Worm (Caenorhabditis elegans) whole organism, L4 larva: ENCODE data around the gene F59B2.15.

Experiments used
- F10B5.3 ChIP-seq: sonication (generic microtip); optimal IDR thresholded peaks from 2 replicates; lab custom pipeline; 2016; ENCODE audit warnings: mild to moderate bottlenecking, missing genetic modification characterization, missing compliant biosample characterization
- F37D6.2 ChIP-seq: sonication (generic microtip); optimal IDR thresholded peaks from 2 replicates; lab custom pipeline; 2016; ENCODE audit warnings: mild to moderate bottlenecking, missing genetic modification characterization, missing compliant biosample characterization
- T20F7.1 ChIP-seq: fragments of 200-800 bp; sonication (Bioruptor generic); optimal IDR thresholded peaks from 2 replicates; lab custom pipeline; 2018; ENCODE audit warnings: mild to moderate bottlenecking, missing genetic modification characterization, missing compliant biosample characterization
- Y75B8A.6 ChIP-seq: fragments of 200-800 bp; sonication (Bioruptor generic); IDR thresholded peaks from 2 replicates; pipeline ENCODE4 v1.3.6; 2022; ENCODE audit warnings: missing genetic modification reagents, missing genetic modification characterization, missing compliant biosample characterization
- ZK337.2 ChIP-seq: fragments of 200-800 bp; sonication (Bioruptor generic); IDR thresholded peaks from 2 replicates; pipeline ENCODE4 v1.3.6; 2022; ENCODE audit warnings: missing genetic modification reagents, missing genetic modification characterization, missing compliant biosample characterization
- aha-1 ChIP-seq: fragments of 150-350 bp; peaks from one replicate; lab custom pipeline; 2014; ENCODE audit warnings: missing biosample characterization, missing genetic modification characterization
- arid-1 ChIP-seq: fragments of 200-800 bp; sonication (Bioruptor generic); conservative IDR thresholded peaks from 2 replicates; pipeline ENCODE4 v1.3.6; 2022; ENCODE audit warnings: missing genetic modification reagents, missing genetic modification characterization, missing compliant biosample characterization
- ceh-20 ChIP-seq: fragments of 200-800 bp; sonication (Bioruptor generic); IDR thresholded peaks from 2 replicates; pipeline ENCODE4 v1.3.6; 2022; ENCODE audit warnings: missing genetic modification reagents, missing genetic modification characterization, missing compliant biosample characterization
- ceh-28 ChIP-seq: fragments of 150-350 bp; optimal IDR thresholded peaks from 2 replicates; lab custom pipeline; 2014; ENCODE audit warnings: missing biosample characterization, missing genetic modification reagents, missing genetic modification characterization
- ceh-32 ChIP-seq: sonication (generic microtip); optimal IDR thresholded peaks from 2 replicates; lab custom pipeline; 2016; ENCODE audit warnings: mild to moderate bottlenecking, missing genetic modification characterization, missing compliant biosample characterization; ENCODE audit not compliant: poor library complexity
- ceh-82 ChIP-seq: sonication (generic microtip); optimal IDR thresholded peaks from 2 replicates; lab custom pipeline; 2017; ENCODE audit warnings: missing biosample characterization, missing genetic modification characterization
- daf-16 ChIP-seq, 3 experiments: sonication (generic microtip); optimal IDR thresholded peaks; 2 replicates each; lab custom pipeline; 2016 to 2017; ENCODE audit warnings: missing genetic modification characterization in 3 of 3, missing genetic modification reagents in 3 of 3, mild to moderate bottlenecking in 2 of 3, missing compliant biosample characterization in 2 of 3, missing biosample characterization in 1 of 3, moderate library complexity in 1 of 3
- dmd-8 ChIP-seq: fragments of 200-800 bp; sonication (Bioruptor generic); IDR thresholded peaks from 2 replicates; pipeline ENCODE4 v1.3.6; 2022; ENCODE audit warnings: missing genetic modification characterization, missing compliant biosample characterization
- hif-1 ChIP-seq, 2 experiments: sonication (generic microtip); optimal IDR thresholded peaks; 2 replicates each; lab custom pipeline; 2016 to 2017; ENCODE audit warnings: missing compliant biosample characterization in 2 of 2, missing genetic modification characterization in 2 of 2, missing genetic modification reagents in 2 of 2, missing genotype in 2 of 2, mild to moderate bottlenecking in 1 of 2
- hlh-30 ChIP-seq: sonication (generic microtip); optimal IDR thresholded peaks from 2 replicates; lab custom pipeline; 2017; ENCODE audit warnings: antibody characterized with exemption, mild to moderate bottlenecking, missing genetic modification characterization, missing compliant biosample characterization; ENCODE audit not compliant: insufficient read depth
- jun-1 ChIP-seq: fragments of 150-350 bp; optimal IDR thresholded peaks from 2 replicates; lab custom pipeline; 2014; ENCODE audit warnings: missing biosample characterization, missing genetic modification reagents, missing genetic modification characterization
- lin-13 ChIP-seq: fragments of 150-350 bp; optimal IDR thresholded peaks from 2 replicates; lab custom pipeline; 2014; ENCODE audit warnings: missing biosample characterization, missing genetic modification reagents, missing genetic modification characterization
- lin-29 ChIP-seq: fragments of 200-800 bp; sonication (Bioruptor generic); IDR thresholded peaks from 2 replicates; pipeline ENCODE4 v1.3.6; 2022; ENCODE audit warnings: missing genetic modification reagents, missing genetic modification characterization, missing compliant biosample characterization
- lin-39 ChIP-seq: fragments of 150-350 bp; optimal IDR thresholded peaks from 2 replicates; lab custom pipeline; 2014; ENCODE audit warnings: missing biosample characterization, missing genetic modification reagents, missing genetic modification characterization
- lsy-2 ChIP-seq, 2 experiments: fragments of 150-350 bp in 1 of 2; sonication (generic microtip) in 1 of 2; optimal IDR thresholded peaks; 2 replicates each; lab custom pipeline; 2014 to 2017; ENCODE audit warnings: missing biosample characterization in 2 of 2, missing genetic modification characterization in 2 of 2
- madf-9 ChIP-seq: fragments of 200-800 bp; sonication (Bioruptor generic); conservative IDR thresholded peaks from 2 replicates; pipeline ENCODE4 v1.3.6; 2022; ENCODE audit warnings: missing genetic modification reagents, missing genetic modification characterization, missing compliant biosample characterization
- mdl-1 ChIP-seq, 2 experiments: fragments of 150-350 bp in 1 of 2; sonication (generic microtip) in 1 of 2; optimal IDR thresholded peaks; 2 replicates each; lab custom pipeline; 2014 to 2017; ENCODE audit warnings: missing biosample characterization in 2 of 2, missing genetic modification characterization in 2 of 2
- mdt-29 ChIP-seq: fragments of 200-800 bp; sonication (Bioruptor generic); IDR thresholded peaks from 2 replicates; pipeline ENCODE4 v1.3.6; 2022; ENCODE audit warnings: missing genetic modification reagents, missing genetic modification characterization, missing compliant biosample characterization
- mes-2 ChIP-seq: sonication (generic microtip); optimal IDR thresholded peaks from 2 replicates; lab custom pipeline; 2016; ENCODE audit warnings: missing genotype, mild to moderate bottlenecking, missing genetic modification characterization, missing compliant biosample characterization; ENCODE audit not compliant: poor library complexity, severe bottlenecking
- nhr-10 ChIP-seq: fragments of 150-350 bp; optimal IDR thresholded peaks from 2 replicates; lab custom pipeline; 2014; ENCODE audit warnings: missing biosample characterization, missing genetic modification characterization
- nhr-102 ChIP-seq: sonication (generic microtip); optimal IDR thresholded peaks from 2 replicates; lab custom pipeline; 2016; ENCODE audit warnings: mild to moderate bottlenecking, missing genetic modification characterization, moderate library complexity, missing compliant biosample characterization
- nhr-111 ChIP-seq: fragments of 200-800 bp; sonication (Bioruptor generic); optimal IDR thresholded peaks from 2 replicates; lab custom pipeline; 2018; ENCODE audit warnings: mild to moderate bottlenecking, missing genetic modification characterization, missing compliant biosample characterization
- nhr-237 ChIP-seq: sonication (generic microtip); optimal IDR thresholded peaks from 2 replicates; lab custom pipeline; 2017; ENCODE audit warnings: missing biosample characterization, missing genetic modification characterization
- nhr-25 ChIP-seq: sonication (generic microtip); optimal IDR thresholded peaks from 2 replicates; lab custom pipeline; 2017; ENCODE audit warnings: missing genetic modification characterization, mild to moderate bottlenecking, missing compliant biosample characterization, antibody characterized with exemption, moderate library complexity, borderline replicate concordance; ENCODE audit not compliant: insufficient read depth
- nhr-42 ChIP-seq: fragments of 200-800 bp; sonication (Bioruptor generic); IDR thresholded peaks from 2 replicates; pipeline ENCODE4 v1.3.6; 2022; ENCODE audit warnings: missing genetic modification characterization, missing compliant biosample characterization
- nhr-48 ChIP-seq: sonication (generic microtip); optimal IDR thresholded peaks from 2 replicates; lab custom pipeline; 2016; ENCODE audit warnings: mild to moderate bottlenecking, missing genetic modification characterization, missing compliant biosample characterization
- nhr-76 ChIP-seq: fragments of 150-350 bp; optimal IDR thresholded peaks from 2 replicates; lab custom pipeline; 2014; ENCODE audit warnings: missing biosample characterization, missing genetic modification characterization
- nhr-77 ChIP-seq: fragments of 150-350 bp; optimal IDR thresholded peaks from 2 replicates; lab custom pipeline; 2014; ENCODE audit warnings: missing biosample characterization, missing genetic modification characterization
- pha-4 ChIP-seq, 2 experiments: fragments of 150-350 bp in 1 of 2; fragments of 200-800 bp in 1 of 2; sonication (Bioruptor generic) in 1 of 2; IDR thresholded peaks in 1 of 2; optimal IDR thresholded peaks in 1 of 2; 2 replicates each; pipeline versions ENCODE4 v1.3.6 to Lab custom; 2014 to 2022; ENCODE audit warnings: missing genetic modification characterization in 2 of 2, missing genetic modification reagents in 2 of 2, missing biosample characterization in 1 of 2, missing compliant biosample characterization in 1 of 2
- php-3 ChIP-seq: fragments of 200-800 bp; sonication (Bioruptor generic); IDR thresholded peaks from 2 replicates; pipeline ENCODE4 v1.3.6; 2022; ENCODE audit warnings: missing genetic modification reagents, missing genetic modification characterization, missing compliant biosample characterization
- pqm-1 ChIP-seq: sonication (generic microtip); optimal IDR thresholded peaks from 2 replicates; lab custom pipeline; 2017; ENCODE audit warnings: missing biosample characterization, missing genetic modification characterization
- rbr-2 ChIP-seq: sonication (generic microtip); optimal IDR thresholded peaks from 2 replicates; lab custom pipeline; 2016; ENCODE audit warnings: missing genotype, missing genetic modification characterization, missing compliant biosample characterization
- saeg-2 ChIP-seq: fragments of 200-800 bp; sonication (Bioruptor generic); IDR thresholded peaks from 2 replicates; pipeline ENCODE4 v1.3.6; 2022; ENCODE audit warnings: missing genetic modification reagents, missing genetic modification characterization, missing compliant biosample characterization
- sdz-12 ChIP-seq: fragments of 200-800 bp; sonication (Bioruptor generic); optimal IDR thresholded peaks from 2 replicates; lab custom pipeline; 2018; ENCODE audit warnings: mild to moderate bottlenecking, missing genetic modification characterization, missing compliant biosample characterization
- set-16 ChIP-seq: fragments of 200-800 bp; sonication (Bioruptor generic); IDR thresholded peaks from 2 replicates; pipeline ENCODE4 v1.3.6; 2022; ENCODE audit warnings: missing genetic modification reagents, missing genetic modification characterization, missing compliant biosample characterization
- skn-1 ChIP-seq: fragments of 150-350 bp; optimal IDR thresholded peaks from 2 replicates; lab custom pipeline; 2014; ENCODE audit warnings: missing biosample characterization, missing genetic modification characterization
- snpc-1.2 ChIP-seq: fragments of 200-800 bp; sonication (Bioruptor generic); IDR thresholded peaks from 2 replicates; pipeline ENCODE4 v1.3.6; 2022; ENCODE audit warnings: missing genetic modification reagents, missing genetic modification characterization, missing compliant biosample characterization
- snpc-4 ChIP-seq: fragments of 150-350 bp; optimal IDR thresholded peaks from 2 replicates; lab custom pipeline; 2014; ENCODE audit warnings: missing biosample characterization, missing genetic modification characterization
- spr-1 ChIP-seq: sonication (generic microtip); optimal IDR thresholded peaks from 2 replicates; lab custom pipeline; 2016; ENCODE audit warnings: mild to moderate bottlenecking, missing genetic modification characterization, missing compliant biosample characterization
- unc-62 ChIP-seq, 3 experiments: fragments of 150-350 bp in 1 of 3; sonication (generic microtip); optimal IDR thresholded peaks in 2 of 3; peaks in 1 of 3; 1 replicate in 1 of 3; 2 replicates in 2 of 3; lab custom pipeline; 2014 to 2017; ENCODE audit warnings: missing biosample characterization in 3 of 3, missing genetic modification characterization in 3 of 3, missing genetic modification reagents in 3 of 3, missing genotype in 1 of 3
- zag-1 ChIP-seq: fragments of 150-350 bp; optimal IDR thresholded peaks from 2 replicates; lab custom pipeline; 2014; ENCODE audit warnings: missing biosample characterization, missing genetic modification characterization
- zip-2 ChIP-seq: fragments of 150-350 bp; optimal IDR thresholded peaks from 2 replicates; lab custom pipeline; 2014; ENCODE audit warnings: missing biosample characterization, missing genetic modification characterization
- ztf-11 ChIP-seq: fragments of 150-350 bp; optimal IDR thresholded peaks from 2 replicates; lab custom pipeline; 2014; ENCODE audit warnings: missing biosample characterization, missing genetic modification characterization

The F59B2.15 gene

ce11 chrIII:9010047-9010446 lies 7.6 kb upstream of the F59B2.15 start, which contains the start of gene F59B2.8:
Gene F59B2.8, minus strand, starts transcription at chrIII:9010197.
- no peak for TF ChIP-seq F10B5.3
- peak; percentile 6 for TF ChIP-seq aha-1 (tag; lab: Kevin White, UChicago)
- TF ChIP-seq mes-2 (tag; lab: Kevin White, UChicago), result peak; percentile 29
- TF ChIP-seq, all 104 proteins: peak for 2

ce11 chrIII:9007183-9007582 lies 4.7 kb upstream of the F59B2.15 start:
- TF ChIP-seq sdz-12 (no peak), ceh-28 (tag; lab: Kevin White, UChicago) (no peak), pqm-1 (peak; percentile 17), madf-9 (peak; percentile 63; the same call in 1 of the 2 replicates), ztf-11 (tag; lab: Kevin White, UChicago) (no peak), Y75B8A.6 (no peak), nhr-25 (tag; lab: Kevin White, UChicago) (no peak), saeg-2 (GFP tag; lab: Robert Waterston, UW) (no peak), zip-2 (tag; lab: Kevin White, UChicago) (no peak), nhr-48 (no peak), lin-29 (GFP tag; lab: Robert Waterston, UW) (no peak), lsy-2 (tag; optimal IDR thresholded peaks at IDR 0.05; lab: Kevin White, UChicago) (no peak), arid-1 (GFP tag; lab: Robert Waterston, UW) (no peak), nhr-76 (tag; lab: Kevin White, UChicago) (no peak), T20F7.1 (no peak), F37D6.2 (tag; lab: Kevin White, UChicago) (no peak), nhr-42 (GFP tag; lab: Robert Waterston, UW) (no peak), rbr-2 (peak; percentile 4), zag-1 (no peak), jun-1 (tag; lab: Kevin White, UChicago) (no peak), daf-16 (GFP tag; optimal IDR thresholded peaks at IDR 0.05; lab: Kevin White, UChicago) (no peak), daf-16 (tag; optimal IDR thresholded peaks at IDR 0.05; lab: Kevin White, UChicago) (peak; percentile 79), mdl-1 (tag; optimal IDR thresholded peaks at IDR 0.05; lab: Kevin White, UChicago) (peak in 1 of 2 experiments; percentile 12), nhr-237 (tag; lab: Kevin White, UChicago) (no peak), nhr-111 (GFP tag; lab: Kevin White, UChicago) (no peak), ceh-32 (tag; lab: Kevin White, UChicago) (no peak), dmd-8 (GFP tag; lab: Robert Waterston, UW) (no peak), ceh-82 (no peak), set-16 (GFP tag; lab: Robert Waterston, UW) (no peak), hif-1 (tag; optimal IDR thresholded peaks at IDR 0.05; lab: Kevin White, UChicago) (no peak), snpc-1.2 (no peak), mdt-29 (GFP tag; lab: Robert Waterston, UW) (no peak), hlh-30 (tag; lab: Kevin White, UChicago) (peak; percentile 39), nhr-102 (tag; lab: Kevin White, UChicago) (no peak), nhr-77 (no peak), pha-4 (GFP tag; IDR thresholded peaks at IDR 0.05; lab: Robert Waterston, UW) (no peak), pha-4 (tag; optimal IDR thresholded peaks at IDR 0.05; lab: Kevin White, UChicago) (peak; percentile 6), ZK337.2 (no peak), lin-39 (tag; lab: Kevin White, UChicago) (no peak), unc-62 (GFP tag; optimal IDR thresholded peaks at IDR 0.05 in 1 of 2; lab: Kevin White, UChicago) (no peak), unc-62 (tag; optimal IDR thresholded peaks at IDR 0.05; lab: Kevin White, UChicago) (no peak), php-3 (no peak), ceh-20 (GFP tag; lab: Robert Waterston, UW) (no peak), skn-1 (tag; lab: Kevin White, UChicago) (no peak), spr-1 (tag; lab: Kevin White, UChicago) (no peak), lin-13 (GFP tag; lab: Kevin White, UChicago) (no peak), snpc-4 (no peak), nhr-10 (tag; lab: Kevin White, UChicago) (no peak)
